Fruit fly (Drosophila melanogaster): ENCODE results near the gene CG33116.

CG33116 gene

DNA sequence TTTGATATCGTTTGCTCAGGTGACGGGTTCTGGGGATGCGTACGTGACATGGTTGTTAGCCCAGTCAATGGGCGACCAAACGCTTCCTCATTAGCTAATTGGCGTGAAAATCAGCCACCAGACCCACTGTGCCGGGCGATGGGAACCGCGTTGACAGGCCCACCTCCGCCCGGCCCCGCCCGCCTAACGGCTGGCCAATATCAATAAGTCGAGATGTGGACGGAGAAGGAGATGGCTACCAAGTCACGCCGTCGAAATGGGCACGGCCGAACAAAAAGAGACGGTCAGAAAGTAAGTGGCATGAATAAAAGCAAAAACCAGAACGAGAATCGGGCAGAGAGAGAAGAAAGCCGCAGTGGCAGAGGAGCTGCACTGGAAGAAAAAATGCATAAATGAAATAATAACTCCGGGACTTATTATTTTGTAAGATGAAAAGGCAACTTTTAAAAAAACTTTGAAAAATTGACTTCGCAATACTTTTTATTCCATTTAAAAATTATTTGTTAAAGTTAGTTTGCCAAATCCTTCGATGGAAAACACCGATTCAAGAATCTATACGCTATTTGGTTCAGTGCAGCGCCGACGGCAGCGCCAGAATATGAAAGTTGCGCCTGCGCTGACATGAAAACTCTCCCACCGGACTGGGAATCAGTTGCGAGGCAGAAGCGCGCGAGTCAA is 4.6 kb downstream of the CG33116 start, which contains the start of gene CG13082 (continued):
- TF ChIP-seq fd96Cb (tag; optimal IDR thresholded peaks at IDR 0.05) (peak; percentile 59), CG32767 (GFP tag; IDR thresholded peaks at IDR 0.05) (0 out of 2 replicates have a peak, but pooled peaks have one; percentile 16), CG13296 (GFP tag; optimal IDR thresholded peaks at IDR 0.05) (no peak), zen2 (GFP tag; IDR thresholded peaks at IDR 0.05; ENCODE audit: partially characterized antibody) (no peak), CG5245 (GFP tag; optimal IDR thresholded peaks at IDR 0.05) (peak; percentile 36), CG2199 (GFP tag; IDR thresholded peaks at IDR 0.05) (no peak), PHDP (tag; optimal IDR thresholded peaks at IDR 0.05) (peak; percentile 47), Sox102F (GFP tag; optimal IDR thresholded peaks at IDR 0.05) (peak; percentile 42), gsb-n (tag; optimal IDR thresholded peaks at IDR 0.05) (peak; percentile 77), CG10431 (GFP tag; optimal IDR thresholded peaks at IDR 0.05) (peak; percentile 70), Taf1 (GFP tag; IDR thresholded peaks at IDR 0.05) (no peak), Oli (tag; optimal IDR thresholded peaks at IDR 0.05) (peak; percentile 50), emc (GFP tag; optimal IDR thresholded peaks at IDR 0.05) (no peak), HLH4C (GFP tag; IDR thresholded peaks at IDR 0.05; ENCODE audit: partially characterized antibody) (no peak), Sin3A (optimal IDR thresholded peaks at IDR 0.05) (no peak), Camta (GFP tag; optimal IDR thresholded peaks at IDR 0.05) (peak; percentile 50), Xrp1 (GFP tag; IDR thresholded peaks at IDR 0.05) (peak; percentile 81), CG4360 (GFP tag; IDR thresholded peaks at IDR 0.05) (no peak), Blimp-1 (GFP tag; optimal IDR thresholded peaks at IDR 0.05) (peak; percentile 87), Atf-2 (GFP tag; optimal IDR thresholded peaks at IDR 0.05) (peak; percentile 41), Bteb2 (GFP tag; optimal IDR thresholded peaks at IDR 0.05) (no peak), CG2712 (tag; optimal IDR thresholded peaks at IDR 0.05) (peak; percentile 83), Nf-YA (GFP tag; IDR thresholded peaks at IDR 0.05) (no peak), Awh (GFP tag; IDR thresholded peaks at IDR 0.05) (peak; percentile 27; the same call in 1 of the 2 replicates), klu (GFP tag; IDR thresholded peaks at IDR 0.05) (no peak), CoRest (tag; optimal IDR thresholded peaks at IDR 0.05) (peak; percentile 61), TFAM (GFP tag; optimal IDR thresholded peaks at IDR 0.05) (no peak), peb (GFP tag; IDR thresholded peaks at IDR 0.05) (0 out of 2 replicates have a peak, but pooled peaks have one; percentile 38), CG11723 (GFP tag; optimal IDR thresholded peaks at IDR 0.05) (peak; percentile 35), CG6765 (GFP tag; optimal IDR thresholded peaks at IDR 0.05) (no peak), ssp (GFP tag; IDR thresholded peaks at IDR 0.05) (0 out of 2 replicates have a peak, but pooled peaks have one; percentile 26), CG7745 (tag; optimal IDR thresholded peaks at IDR 0.05) (no peak), hth (optimal IDR thresholded peaks at IDR 0.05) (no peak), luna (GFP tag; optimal IDR thresholded peaks at IDR 0.05) (no peak), danr (GFP tag; IDR thresholded peaks at IDR 0.05) (no peak), Tbp (GFP tag; optimal IDR thresholded peaks at IDR 0.05) (no peak), CG17802 (tag; optimal IDR thresholded peaks at IDR 0.05) (peak; percentile 30), CG1529 (GFP tag; optimal IDR thresholded peaks at IDR 0.05) (peak; percentile 49), z (GFP tag; IDR thresholded peaks at IDR 0.05) (no peak), Ptx1 (GFP tag; IDR thresholded peaks at IDR 0.05) (no peak; the same call in 1 of the 2 replicates), CG12942 (GFP tag; optimal IDR thresholded peaks at IDR 0.05) (no peak), tll (GFP tag; optimal IDR thresholded peaks at IDR 0.05) (no peak), CG9817 (tag; optimal IDR thresholded peaks at IDR 0.05) (peak; percentile 13), ind (GFP tag; optimal IDR thresholded peaks at IDR 0.05) (peak; percentile 33), CG1603 (tag; optimal IDR thresholded peaks at IDR 0.05) (no peak), gcm (GFP tag; optimal IDR thresholded peaks at IDR 0.05) (peak; percentile 54), NC2α (GFP tag; optimal IDR thresholded peaks at IDR 0.05) (no peak), CG10959 (GFP tag; IDR thresholded peaks at IDR 0.05) (0 out of 2 replicates have a peak, but pooled peaks have one; percentile 18), jing (GFP tag; optimal IDR thresholded peaks at IDR 0.05) (no peak), vfl (GFP tag; optimal IDR thresholded peaks at IDR 0.05) (no peak)
